Worm (Caenorhabditis elegans) whole organism, L4/young adult: ENCODE measurements around the gene W10G11.19.

Experiments used
- W03F9.2 ChIP-seq: fragments of 150-350 bp; optimal IDR thresholded peaks from 2 replicates; lab custom pipeline; 2014; ENCODE audit warnings: missing biosample characterization, missing genetic modification characterization
- him-1 ChIP-seq: sonication (generic microtip); optimal IDR thresholded peaks from 2 replicates; lab custom pipeline; 2016; ENCODE audit warnings: missing genotype, missing genetic modification reagents, missing genetic modification characterization, missing compliant biosample characterization

- no peak for TF ChIP-seq him-1 (tag; lab: Kevin White, UChicago)
- no peak for TF ChIP-seq W03F9.2 (tag; lab: Kevin White, UChicago)
These were observed 7.0 kb downstream of the W10G11.19 start, which contains the start of gene lgc-45 for ce11 chrII:3557417-3557816.
